Fruit fly (Drosophila melanogaster) Kc167 (cell line): ENCODE results near the gene CCT2.

Source experiments
- Myc ChIP-seq: fragments of >200 bp; optimal IDR thresholded peaks from 2 replicates; lab custom pipeline; 2017; ENCODE audit warnings: missing external identifiers
- psq ChIP-seq: fragments of >200 bp; optimal IDR thresholded peaks from 2 replicates; lab custom pipeline; 2017; ENCODE audit warnings: missing external identifiers

DNA sequence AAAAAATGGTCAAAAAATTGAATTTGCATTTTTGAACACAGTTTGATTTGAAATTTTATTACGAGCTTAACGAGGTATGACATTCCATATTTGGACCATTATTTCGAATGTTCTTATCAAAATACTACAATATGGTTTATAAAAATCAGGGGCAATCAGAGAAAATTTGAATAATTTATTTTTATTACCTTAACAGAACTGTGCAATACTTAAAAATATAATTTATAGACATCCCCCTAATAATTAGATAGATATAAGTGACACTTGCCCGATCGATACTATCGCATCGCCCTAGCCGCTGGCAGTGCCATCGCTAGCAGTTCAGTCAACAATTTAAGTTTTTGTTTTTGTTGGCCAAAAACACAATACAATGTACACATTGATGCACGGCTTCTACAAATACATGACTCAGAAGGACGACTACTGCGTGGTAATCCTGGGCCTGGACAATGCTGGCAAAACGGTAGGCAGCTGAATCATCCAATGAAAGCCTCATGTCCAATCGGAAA is 17.5 kb downstream of the CCT2 start, which contains the start of gene Arfrp1:
- TF ChIP-seq Myc (lab: Kevin White, UChicago) (no peak), psq (lab: Kevin White, UChicago) (no peak)
